Worm (Caenorhabditis elegans): ENCODE results near the gene T23F11.2.

Gene T23F11.2

DNA sequence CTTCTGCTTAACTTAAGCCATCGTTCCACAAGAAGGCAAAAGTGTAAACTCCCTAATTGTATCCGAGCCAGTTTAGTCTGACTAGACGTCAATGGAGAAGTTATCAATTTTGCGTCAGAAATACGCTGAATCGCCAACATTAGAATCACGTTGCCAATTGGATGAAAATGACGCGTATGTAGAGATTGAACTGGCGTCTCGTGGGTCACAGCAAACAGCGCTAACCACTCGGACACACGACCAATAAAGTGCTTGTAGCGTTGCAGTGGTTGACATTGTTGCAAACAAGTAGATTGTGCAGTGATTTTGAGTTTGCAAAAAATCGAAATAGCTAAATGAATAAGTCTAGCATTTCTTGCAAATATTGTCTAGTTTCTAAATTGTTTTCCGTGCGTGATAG lies 34.3 kb upstream of the T23F11.2 start (continued):
- TF ChIP-seq nhr-120 (GFP tag; IDR thresholded peaks at IDR 0.05) (0 out of 2 replicates have a peak, but pooled peaks have one; percentile 55), fkh-3 (tag; optimal IDR thresholded peaks at IDR 0.05) (no peak), lag-1 (GFP tag; IDR thresholded peaks at IDR 0.05) (no peak), atf-7 (tag; optimal IDR thresholded peaks at IDR 0.05) (peak; percentile 69), Y95B8A.8 (GFP tag; IDR thresholded peaks at IDR 0.05) (0 out of 2 replicates have a peak, but pooled peaks have one; percentile 63), unc-62 (GFP tag; optimal IDR thresholded peaks at IDR 0.05) (peak; percentile 26)

DNA sequence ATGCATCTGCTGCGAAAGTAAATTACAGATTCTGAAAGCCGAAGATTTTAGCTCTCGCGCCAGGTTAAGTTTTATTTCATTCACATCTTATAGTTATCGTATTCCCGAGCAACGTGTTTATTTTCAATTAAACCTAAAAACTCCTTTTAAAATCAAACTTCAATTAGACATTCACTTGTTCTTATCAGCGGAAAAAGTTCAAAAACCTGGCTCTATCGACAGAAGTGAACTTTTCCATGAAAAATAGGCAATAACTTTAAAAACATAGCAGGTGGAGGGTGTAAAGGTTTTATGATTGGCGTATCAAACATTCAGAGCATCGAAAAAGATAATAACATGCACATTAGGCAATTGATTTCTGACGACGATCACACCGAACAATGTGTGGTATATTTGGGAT lies 33.7 kb upstream of the T23F11.2 start, which contains the start of gene ppat-1:
Gene ppat-1, plus strand, starts transcription at position 316 of the 400 bp plus-strand sequence.
- TF ChIP-seq Y56A3A.18 (GFP tag; IDR thresholded peaks at IDR 0.05), result no peak
- peak; percentile 51 for TF ChIP-seq nhr-80 (tag; optimal IDR thresholded peaks at IDR 0.05)

DNA sequence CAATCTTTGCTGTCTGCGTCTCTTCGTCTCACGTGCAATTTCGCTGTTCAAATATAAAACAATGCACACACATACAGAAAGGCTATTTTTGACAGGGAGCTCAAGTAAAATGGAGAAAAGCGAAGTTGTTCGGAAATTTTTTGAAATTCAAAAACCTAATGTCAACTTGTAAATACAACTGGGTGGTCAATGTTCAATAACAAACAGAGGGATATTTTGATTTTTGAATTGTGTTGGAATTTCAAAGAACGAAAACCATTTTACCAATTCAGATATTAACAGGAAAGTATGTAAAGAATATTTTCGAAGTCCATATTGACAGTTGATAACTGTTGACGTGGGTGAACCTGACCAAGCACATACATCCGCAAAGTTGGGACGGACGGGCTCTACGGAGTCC lies 33.1 kb upstream of the T23F11.2 start, which contains the start of gene tag-243:
Gene tag-243, minus strand, starts transcription at position 101 of the 400 bp plus-strand sequence.
- peak; percentile 64 for TF ChIP-seq hmg-1.2 (GFP tag; IDR thresholded peaks at IDR 0.05)
- TF ChIP-seq Y67H2A.10 (GFP tag; conservative IDR thresholded peaks at IDR 0.05), result no peak

DNA sequence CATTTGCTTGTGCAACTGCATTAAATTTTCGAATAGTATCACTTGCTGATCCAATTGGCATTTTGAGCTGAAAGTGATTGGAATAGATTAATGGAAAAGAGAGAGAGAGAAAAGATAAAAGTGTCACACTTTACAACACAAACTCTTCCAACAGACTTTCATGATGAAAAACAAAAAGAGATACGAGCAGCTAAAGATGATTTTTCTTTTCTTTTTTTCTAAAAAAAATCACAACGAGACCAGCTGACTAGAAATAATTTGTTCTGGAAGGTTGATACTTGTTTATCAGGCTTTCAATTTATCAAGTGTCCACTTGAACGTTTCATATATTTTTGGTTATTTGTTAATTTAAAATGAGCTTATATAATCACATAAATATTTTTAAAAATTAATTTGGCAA lies 31.8 kb upstream of the T23F11.2 start:
- TF ChIP-seq ceh-91 (GFP tag; IDR thresholded peaks at IDR 0.05), result no peak
- TF ChIP-seq rec-8 (tag; optimal IDR thresholded peaks at IDR 0.05), result no peak
- TF ChIP-seq let-607 (tag; optimal IDR thresholded peaks at IDR 0.05), result no peak
- no peak for TF ChIP-seq unc-62 (GFP tag; optimal IDR thresholded peaks at IDR 0.05)
- TF ChIP-seq D2030.7 (GFP tag; IDR thresholded peaks at IDR 0.05), result no peak

DNA sequence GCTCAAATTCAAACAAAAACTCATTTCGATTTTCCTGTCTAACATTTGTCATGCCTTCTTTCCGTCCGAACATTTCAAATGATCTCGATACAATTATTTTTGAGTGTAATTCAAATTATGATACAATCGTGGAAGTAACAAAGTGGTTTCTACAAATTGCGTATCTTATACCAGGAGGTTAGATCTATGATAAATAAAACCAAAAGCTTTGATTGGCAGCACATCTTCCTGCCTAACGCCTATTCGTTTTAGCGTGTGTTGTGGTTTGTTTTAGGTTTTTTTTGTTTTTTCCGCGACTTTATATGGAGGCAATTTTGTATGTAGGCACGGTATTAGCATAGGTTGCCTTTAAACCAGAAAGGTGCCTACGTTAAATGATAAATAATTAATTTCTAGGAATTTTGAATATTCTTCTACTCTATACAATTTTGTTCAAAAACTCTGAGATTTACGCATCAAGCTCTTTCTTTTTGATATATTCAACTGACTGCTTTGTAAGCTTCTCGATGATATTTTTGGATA lies 24.7 kb upstream of the T23F11.2 start, which contains the start of gene srg-11:
Gene srg-11, plus strand, starts transcription at position 51 of the 522 bp plus-strand sequence.
- TF ChIP-seq sdz-38 (tag; optimal IDR thresholded peaks at IDR 0.05), result no peak
- no peak for TF ChIP-seq ztf-25 (GFP tag; IDR thresholded peaks at IDR 0.05)
- TF ChIP-seq F22D6.2 (tag; optimal IDR thresholded peaks at IDR 0.05), result no peak
- TF ChIP-seq gei-17 (GFP tag; optimal IDR thresholded peaks at IDR 0.05), result no peak
- no peak for TF ChIP-seq lsy-27 (tag; optimal IDR thresholded peaks at IDR 0.05; ENCODE audit: borderline replicate concordance, insufficient read depth)
- no peak for TF ChIP-seq egl-18 (GFP tag; IDR thresholded peaks at IDR 0.05)
- TF ChIP-seq ekl-4 (GFP tag; IDR thresholded peaks at IDR 0.05), result no peak
- TF ChIP-seq zim-3 (tag; optimal IDR thresholded peaks at IDR 0.05), result no peak
- no peak for TF ChIP-seq ztf-22 (GFP tag; optimal IDR thresholded peaks at IDR 0.05)
- TF ChIP-seq lsl-1 (GFP tag; optimal IDR thresholded peaks at IDR 0.05), result no peak
- no peak for TF ChIP-seq hsf-1 (GFP tag; IDR thresholded peaks at IDR 0.05)
- no peak for TF ChIP-seq madf-10 (tag; optimal IDR thresholded peaks at IDR 0.05)
- no peak for TF ChIP-seq lin-26 (GFP tag; IDR thresholded peaks at IDR 0.05)

DNA sequence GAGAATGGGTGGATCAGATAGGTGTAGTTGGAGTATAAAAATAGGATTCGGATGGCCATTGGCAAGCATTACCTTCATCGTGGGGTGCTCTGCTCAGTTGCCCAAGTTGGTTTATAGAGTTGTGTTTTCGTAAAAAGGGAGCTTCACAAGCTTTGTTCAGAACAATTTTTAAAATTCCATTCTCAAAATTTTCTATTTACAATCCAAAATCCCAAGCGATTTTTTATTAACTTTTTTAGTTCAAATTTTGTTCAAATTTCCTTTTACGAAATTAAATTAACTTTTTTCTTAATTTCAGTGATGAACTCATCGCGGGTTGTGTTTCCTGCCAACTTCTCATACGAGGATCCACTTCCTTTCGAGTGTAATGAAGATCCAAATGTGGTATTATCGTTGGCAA lies 22.2 kb upstream of the T23F11.2 start, which contains the start of gene srg-10:
Gene srg-10, plus strand, starts transcription at position 301 of the 400 bp plus-strand sequence.
- TF ChIP-seq F33H1.4 (GFP tag; IDR thresholded peaks at IDR 0.05) (no peak), aptf-2 (GFP tag; conservative IDR thresholded peaks at IDR 0.05) (no peak), nhr-120 (GFP tag; IDR thresholded peaks at IDR 0.05) (no peak), sptf-2 (GFP tag; optimal IDR thresholded peaks at IDR 0.05) (no peak), nhr-90 (tag; optimal IDR thresholded peaks at IDR 0.05) (no peak), F52B5.7 (tag; optimal IDR thresholded peaks at IDR 0.05) (no peak), nhr-179 (tag; optimal IDR thresholded peaks at IDR 0.05) (no peak), snpc-4 (GFP tag; optimal IDR thresholded peaks at IDR 0.05) (no peak), snpc-4 (tag; optimal IDR thresholded peaks at IDR 0.05) (no peak), madf-6 (GFP tag; IDR thresholded peaks at IDR 0.05) (no peak), tbx-9 (tag; optimal IDR thresholded peaks at IDR 0.05; ENCODE audit: borderline replicate concordance) (no peak), ztf-18 (tag; optimal IDR thresholded peaks at IDR 0.05) (no peak), ceh-27 (GFP tag; optimal IDR thresholded peaks at IDR 0.05) (no peak), C06A6.2 (GFP tag; conservative IDR thresholded peaks at IDR 0.05) (no peak), tbp1 (GFP tag; optimal IDR thresholded peaks at IDR 0.05) (no peak)
